Fruit fly (Drosophila melanogaster) whole organism, embryonic: ENCODE measurements around the gene Ser.

ENCODE experiments used
- CG10959 ChIP-seq: fragments of 200-800 bp; sonication (Bioruptor generic); IDR thresholded peaks from 2 replicates; pipeline ENCODE4 v1.3.6; 2022; ENCODE audit warnings: missing biosample characterization, missing genetic modification characterization
- CG11247 ChIP-seq: fragments of 200-800 bp; sonication (Bioruptor generic); IDR thresholded peaks from 2 replicates; pipeline ENCODE4 v1.3.6; 2022; ENCODE audit warnings: missing biosample characterization, missing genetic modification characterization
- CG11504 ChIP-seq: fragments of 200-800 bp; sonication (Bioruptor generic); optimal IDR thresholded peaks from 3 replicates; lab custom pipeline; 2019; ENCODE audit warnings: missing biosample characterization, mild to moderate bottlenecking, missing genetic modification characterization, moderate library complexity
- CG11560 ChIP-seq: fragments of 200-800 bp; sonication (Bioruptor generic); IDR thresholded peaks from 3 replicates; pipeline ENCODE4 v1.3.6; 2022; ENCODE audit warnings: missing biosample characterization, missing genetic modification characterization
- CG12219 ChIP-seq: fragments of 200-800 bp; sonication (Bioruptor generic); optimal IDR thresholded peaks from 3 replicates; lab custom pipeline; 2018; ENCODE audit warnings: missing biosample characterization, mild to moderate bottlenecking, missing genetic modification characterization
- CG13424 ChIP-seq: fragments of 200-800 bp; sonication (Bioruptor generic); optimal IDR thresholded peaks from 2 replicates; lab custom pipeline; 2019; ENCODE audit warnings: missing biosample characterization, mild to moderate bottlenecking, missing genetic modification characterization, moderate library complexity
- CG16779 ChIP-seq: fragments of 200-800 bp; sonication (Bioruptor generic); IDR thresholded peaks from 2 replicates; pipeline ENCODE4 v1.3.6; 2022; ENCODE audit warnings: missing biosample characterization, missing genetic modification characterization
- CG2116 ChIP-seq: fragments of 200-800 bp; sonication (Bioruptor generic); optimal IDR thresholded peaks from 3 replicates; lab custom pipeline; 2018; ENCODE audit warnings: missing biosample characterization, mild to moderate bottlenecking, missing genetic modification characterization
- CG32767 ChIP-seq: fragments of 200-800 bp; sonication (Bioruptor generic); IDR thresholded peaks from 2 replicates; pipeline ENCODE4 v1.3.6; 2022; ENCODE audit warnings: missing biosample characterization, missing genetic modification characterization
- CG4360 ChIP-seq: fragments of 200-800 bp; sonication (Bioruptor generic); IDR thresholded peaks from 2 replicates; pipeline ENCODE4 v1.3.6; 2022; ENCODE audit warnings: missing biosample characterization, missing genetic modification characterization
- CG4617 ChIP-seq: fragments of 200-800 bp; sonication (Bioruptor generic); optimal IDR thresholded peaks from 3 replicates; lab custom pipeline; 2016; ENCODE audit warnings: missing biosample characterization, missing genetic modification characterization, borderline replicate concordance
- CG6791 ChIP-seq: fragments of 200-800 bp; sonication (Bioruptor generic); IDR thresholded peaks from 3 replicates; pipeline ENCODE4 v1.3.6; 2022; ENCODE audit warnings: missing biosample characterization, missing genetic modification characterization; ENCODE audit not compliant: partially characterized antibody
- CG6813 ChIP-seq: fragments of 200-800 bp; sonication (Bioruptor generic); optimal IDR thresholded peaks from 2 replicates; lab custom pipeline; 2017; ENCODE audit warnings: missing biosample characterization, missing genetic modification characterization, mild to moderate bottlenecking, moderate library complexity, missing genetic modification reagents
- CG7271 ChIP-seq: fragments of 200-800 bp; sonication (Bioruptor generic); optimal IDR thresholded peaks from 2 replicates; lab custom pipeline; 2018; ENCODE audit warnings: missing biosample characterization, mild to moderate bottlenecking, missing genetic modification characterization, moderate library complexity
- CG8281 ChIP-seq: fragments of 200-800 bp; sonication (Bioruptor generic); optimal IDR thresholded peaks from 2 replicates; lab custom pipeline; 2018; ENCODE audit warnings: missing biosample characterization, mild to moderate bottlenecking, missing genetic modification characterization, moderate library complexity
- Dip3 ChIP-seq: fragments of 200-800 bp; sonication (Bioruptor generic); optimal IDR thresholded peaks from 3 replicates; lab custom pipeline; 2016; ENCODE audit warnings: missing biosample characterization, missing genetic modification characterization
- Doc3 ChIP-seq: fragments of 200-800 bp; sonication (Bioruptor generic); IDR thresholded peaks from 3 replicates; pipeline ENCODE4 v1.3.6; 2022; ENCODE audit warnings: missing biosample characterization, missing genetic modification characterization; ENCODE audit not compliant: partially characterized antibody
- Eip74EF ChIP-seq, 2 experiments: fragments of 200-800 bp in 1 of 2; fragments of >200 bp in 1 of 2; sonication (Bioruptor generic) in 1 of 2; optimal IDR thresholded peaks; 2 replicates each; lab custom pipeline; 2017 to 2019; ENCODE audit warnings: missing biosample characterization in 2 of 2, missing genetic modification characterization in 2 of 2, mild to moderate bottlenecking in 1 of 2, moderate library complexity in 1 of 2
- Hsf ChIP-seq: fragments of 200-800 bp; sonication (Bioruptor generic); optimal IDR thresholded peaks from 3 replicates; lab custom pipeline; 2016; ENCODE audit warnings: missing biosample characterization, missing genetic modification characterization
- Lim3 ChIP-seq: fragments of 200-800 bp; sonication (Bioruptor generic); IDR thresholded peaks from 2 replicates; pipeline ENCODE4 v1.3.6; 2022; ENCODE audit warnings: missing biosample characterization, missing genetic modification characterization
- NFAT ChIP-seq: fragments of 200-800 bp; sonication (Bioruptor generic); IDR thresholded peaks from 2 replicates; pipeline ENCODE4 v1.3.6; 2022; ENCODE audit warnings: missing biosample characterization, missing genetic modification characterization
- Neu2 ChIP-seq: fragments of 200-800 bp; sonication (Bioruptor generic); optimal IDR thresholded peaks from 3 replicates; lab custom pipeline; 2016; ENCODE audit warnings: missing biosample characterization, missing genetic modification characterization, borderline replicate concordance
- Poxn ChIP-seq: fragments of 200-800 bp; sonication (Bioruptor generic); IDR thresholded peaks from 2 replicates; pipeline ENCODE4 v1.3.6; 2022; ENCODE audit warnings: missing biosample characterization, missing genetic modification characterization
- Ssrp ChIP-seq: fragments of 200-800 bp; sonication (Bioruptor generic); optimal IDR thresholded peaks from 2 replicates; lab custom pipeline; 2018; ENCODE audit warnings: missing biosample characterization, mild to moderate bottlenecking, missing genetic modification characterization, moderate library complexity
- Stat92E ChIP-seq, 3 experiments: fragments of >200 bp in 2 of 3; fragments of 200-800 bp in 1 of 3; sonication (Bioruptor generic) in 1 of 3; optimal IDR thresholded peaks; 2 replicates each; lab custom pipeline; 2017 to 2019; ENCODE audit warnings: missing biosample characterization in 3 of 3, missing genetic modification characterization in 3 of 3, mild to moderate bottlenecking in 1 of 3, moderate library complexity in 1 of 3
- Tbp ChIP-seq: fragments of >200 bp; optimal IDR thresholded peaks from 2 replicates; lab custom pipeline; 2018; ENCODE audit warnings: missing biosample characterization, missing genetic modification characterization
- ac ChIP-seq: fragments of 200-800 bp; sonication (Bioruptor generic); optimal IDR thresholded peaks from 3 replicates; lab custom pipeline; 2017; ENCODE audit warnings: missing biosample characterization, mild to moderate bottlenecking, missing genetic modification characterization
- bigmax ChIP-seq: fragments of 200-800 bp; sonication (Bioruptor generic); optimal IDR thresholded peaks from 2 replicates; lab custom pipeline; 2018; ENCODE audit warnings: missing biosample characterization, mild to moderate bottlenecking, missing genetic modification characterization
- caup ChIP-seq: fragments of 200-800 bp; sonication (Bioruptor generic); optimal IDR thresholded peaks from 3 replicates; lab custom pipeline; 2017; ENCODE audit warnings: missing biosample characterization, mild to moderate bottlenecking, missing genetic modification characterization, moderate library complexity; ENCODE audit not compliant: severe bottlenecking
- chm ChIP-seq: fragments of 200-800 bp; sonication (Bioruptor generic); IDR thresholded peaks from 2 replicates; pipeline ENCODE4 v1.3.6; 2022; ENCODE audit warnings: missing biosample characterization, missing genetic modification characterization
- dan ChIP-seq: fragments of 200-800 bp; sonication (Bioruptor generic); IDR thresholded peaks from 2 replicates; pipeline ENCODE4 v1.3.6; 2022; ENCODE audit warnings: missing biosample characterization, missing genetic modification characterization
- fru ChIP-seq: fragments of >200 bp; optimal IDR thresholded peaks from 2 replicates; lab custom pipeline; 2017
- hkb ChIP-seq, 2 experiments: fragments of 200-800 bp in 1 of 2; fragments of >200 bp in 1 of 2; sonication (Bioruptor generic) in 1 of 2; IDR thresholded peaks in 1 of 2; optimal IDR thresholded peaks in 1 of 2; 2 replicates each; pipeline versions ENCODE4 v1.3.6 to Lab custom; 2017 to 2022; ENCODE audit warnings: missing biosample characterization in 1 of 2, missing genetic modification characterization in 1 of 2
- ken ChIP-seq: fragments of 200-800 bp; sonication (Bioruptor generic); IDR thresholded peaks from 3 replicates; pipeline ENCODE4 v1.3.6; 2022; ENCODE audit warnings: missing biosample characterization, missing genetic modification characterization
- kni ChIP-seq: fragments of 200-800 bp; sonication (Bioruptor generic); optimal IDR thresholded peaks from 3 replicates; lab custom pipeline; 2017; ENCODE audit warnings: mild to moderate bottlenecking, missing biosample characterization, missing genetic modification reagents, missing genetic modification characterization
- maf-S ChIP-seq: fragments of 200-800 bp; sonication (Bioruptor generic); optimal IDR thresholded peaks from 2 replicates; lab custom pipeline; 2016; ENCODE audit warnings: missing biosample characterization, missing genetic modification characterization
- mirr ChIP-seq: fragments of 200-800 bp; sonication (Bioruptor generic); optimal IDR thresholded peaks from 3 replicates; lab custom pipeline; 2018; ENCODE audit warnings: missing biosample characterization, mild to moderate bottlenecking, missing genetic modification characterization
- nerfin-1 ChIP-seq: fragments of 200-800 bp; sonication (Bioruptor generic); optimal IDR thresholded peaks from 3 replicates; lab custom pipeline; 2019; ENCODE audit warnings: missing biosample characterization, mild to moderate bottlenecking, missing genetic modification characterization, moderate library complexity
- org-1 ChIP-seq: fragments of 200-800 bp; sonication (Bioruptor generic); optimal IDR thresholded peaks from 2 replicates; lab custom pipeline; 2017; ENCODE audit warnings: missing biosample characterization, missing genetic modification characterization
- pb ChIP-seq: fragments of 200-800 bp; sonication (Bioruptor generic); optimal IDR thresholded peaks from 3 replicates; lab custom pipeline; 2016; ENCODE audit warnings: missing biosample characterization, missing genetic modification characterization
- sd ChIP-seq: fragments of 200-800 bp; sonication (Bioruptor generic); optimal IDR thresholded peaks from 3 replicates; lab custom pipeline; 2018; ENCODE audit warnings: missing biosample characterization, mild to moderate bottlenecking, missing genetic modification characterization, moderate library complexity
- slou ChIP-seq: fragments of 200-800 bp; sonication (Bioruptor generic); optimal IDR thresholded peaks from 3 replicates; lab custom pipeline; 2016; ENCODE audit warnings: missing biosample characterization, missing genetic modification characterization
- ssp ChIP-seq: fragments of 200-800 bp; sonication (Bioruptor generic); IDR thresholded peaks from 2 replicates; pipeline ENCODE4 v1.3.6; 2022; ENCODE audit warnings: missing biosample characterization, missing genetic modification characterization
- sug ChIP-seq: fragments of 200-800 bp; optimal IDR thresholded peaks from 2 replicates; lab custom pipeline; 2019; ENCODE audit warnings: missing biosample characterization, mild to moderate bottlenecking, missing genetic modification characterization, moderate library complexity
- tap ChIP-seq: fragments of 200-800 bp; optimal IDR thresholded peaks from 3 replicates; lab custom pipeline; 2019; ENCODE audit warnings: missing biosample characterization, mild to moderate bottlenecking, missing genetic modification characterization, moderate library complexity
- tll ChIP-seq, 2 experiments: fragments of 200-800 bp in 1 of 2; fragments of >200 bp in 1 of 2; sonication (Bioruptor generic) in 1 of 2; optimal IDR thresholded peaks; 2 replicates each; lab custom pipeline; 2017 to 2019; ENCODE audit warnings: missing biosample characterization in 2 of 2, missing genetic modification characterization in 2 of 2, mild to moderate bottlenecking in 1 of 2, moderate library complexity in 1 of 2
- zfh2 ChIP-seq: fragments of 200-800 bp; sonication (Bioruptor generic); optimal IDR thresholded peaks from 2 replicates; lab custom pipeline; 2016; ENCODE audit warnings: missing biosample characterization, missing genetic modification characterization

Ser gene

DNA sequence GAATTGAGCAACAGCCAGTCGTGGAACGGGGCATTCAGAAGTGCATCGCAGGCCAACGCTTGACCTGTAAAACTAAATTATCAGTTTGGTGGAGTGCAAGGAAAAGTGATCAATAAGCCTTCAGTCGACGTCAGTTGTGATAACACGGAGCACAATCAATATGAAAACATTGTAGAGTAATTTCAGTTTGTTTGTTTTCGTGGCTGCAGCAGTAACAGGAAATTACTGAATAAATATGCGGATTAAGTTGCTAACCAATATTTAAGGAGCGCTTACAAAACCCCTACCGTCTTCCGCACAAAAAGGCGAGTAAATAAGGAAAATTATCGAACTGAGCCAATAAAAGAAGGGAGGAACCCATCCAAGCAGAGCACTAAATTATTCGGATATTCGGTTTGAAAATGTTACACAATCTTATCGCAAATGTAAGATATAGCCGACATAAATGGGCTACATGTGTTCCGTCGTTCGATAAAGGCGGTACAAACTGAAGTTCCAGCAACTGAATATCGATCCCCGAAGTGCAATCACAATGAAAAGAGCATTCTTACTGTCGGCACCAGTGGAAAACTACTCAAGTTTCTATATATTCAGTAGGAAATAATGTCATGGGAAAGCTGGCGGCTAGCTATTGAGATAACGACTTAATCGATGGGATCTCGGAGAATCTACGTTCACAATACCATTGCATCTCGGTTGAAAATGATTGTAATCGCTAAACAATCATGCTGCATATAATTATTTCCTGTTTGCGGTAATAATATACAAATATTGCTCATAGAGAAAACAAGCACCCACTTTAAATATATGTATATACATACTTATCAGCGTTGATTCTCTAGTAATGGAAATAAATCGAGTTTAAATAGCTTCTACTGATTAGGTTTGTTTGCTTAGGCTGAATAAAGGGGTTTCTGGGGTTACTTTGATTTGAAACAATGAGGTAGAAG lies 58.1 kb downstream of the Ser start (continued):
- no peak for TF ChIP-seq Stat92E (GFP tag; optimal IDR thresholded peaks at IDR 0.05; lab: Kevin White, UChicago)
- TF ChIP-seq bigmax (GFP tag; lab: Kevin White, UChicago): peak; percentile 5
- TF ChIP-seq mirr (GFP tag; lab: Kevin White, UChicago): peak; percentile 4
- TF ChIP-seq ken (GFP tag; lab: Robert Waterston, UW): no peak; the same call in 2 of the 3 replicates
- TF ChIP-seq caup (GFP tag; lab: Kevin White, UChicago): peak; percentile 71
- TF ChIP-seq Eip74EF (GFP tag; optimal IDR thresholded peaks at IDR 0.05; lab: Kevin White, UChicago): peak in 1 of 2 experiments; percentile 73
- TF ChIP-seq CG11560 (tag; lab: Robert Waterston, UW): no peak
- TF ChIP-seq CG8281: peak; percentile 67
- no peak for TF ChIP-seq CG6791 (GFP tag; lab: Robert Waterston, UW)
- peak; percentile 91 for TF ChIP-seq ac (GFP tag; lab: Kevin White, UChicago)
- no peak for TF ChIP-seq Tbp (GFP tag; lab: Kevin White, UChicago)
- TF ChIP-seq CG13424: peak; percentile 52
- no peak for TF ChIP-seq sug
- TF ChIP-seq Lim3 (GFP tag; lab: Robert Waterston, UW): no peak
- peak; percentile 60 for TF ChIP-seq CG4360
- TF ChIP-seq CG2116: peak; percentile 55
- peak; percentile 53 for TF ChIP-seq CG11504 (tag; lab: Kevin White, UChicago)
- peak; percentile 66 for TF ChIP-seq kni (GFP tag; lab: Kevin White, UChicago)
- peak; percentile 52 for TF ChIP-seq CG7271 (tag; lab: Kevin White, UChicago)
- 0 out of 2 replicates have a peak, but pooled peaks have one; percentile 20 for TF ChIP-seq ssp (GFP tag; lab: Robert Waterston, UW)
- no peak for TF ChIP-seq Dip3 (GFP tag; lab: Kevin White, UChicago)
- peak; percentile 59 for TF ChIP-seq CG12219 (GFP tag; lab: Kevin White, UChicago)
- TF ChIP-seq tll (GFP tag; optimal IDR thresholded peaks at IDR 0.05; lab: Kevin White, UChicago): peak in 1 of 2 experiments; percentile 42
- TF ChIP-seq Poxn (GFP tag; lab: Robert Waterston, UW): no peak
- TF ChIP-seq Neu2 (GFP tag; lab: Kevin White, UChicago): no peak
- TF ChIP-seq dan (GFP tag; lab: Robert Waterston, UW): no peak
- no peak for TF ChIP-seq hkb (optimal IDR thresholded peaks at IDR 0.05; lab: Kevin White, UChicago)
- TF ChIP-seq hkb (GFP tag; IDR thresholded peaks at IDR 0.05; lab: Robert Waterston, UW): peak; percentile 61; the same call in 1 of the 2 replicates
- no peak for TF ChIP-seq zfh2 (GFP tag; lab: Kevin White, UChicago)
- peak; percentile 13 for TF ChIP-seq maf-S
- TF ChIP-seq CG6813 (GFP tag; lab: Kevin White, UChicago): peak; percentile 88
- TF ChIP-seq pb (GFP tag; lab: Kevin White, UChicago): no peak
- TF ChIP-seq tap (tag; lab: Kevin White, UChicago): peak; percentile 34
- TF ChIP-seq slou (GFP tag; lab: Kevin White, UChicago): peak; percentile 35
- TF ChIP-seq chm (GFP tag; lab: Robert Waterston, UW): peak; percentile 86
- peak; percentile 56 for TF ChIP-seq nerfin-1 (tag; lab: Kevin White, UChicago)
- peak; percentile 37; the same call in 1 of the 2 replicates for TF ChIP-seq CG11247 (GFP tag; lab: Robert Waterston, UW)
- no peak for TF ChIP-seq CG16779
- TF ChIP-seq NFAT (GFP tag; lab: Robert Waterston, UW): no peak
- peak; percentile 50; the same call in 1 of the 2 replicates for TF ChIP-seq CG10959 (GFP tag; lab: Robert Waterston, UW)
- TF ChIP-seq CG32767: peak; percentile 57; the same call in 1 of the 2 replicates
- no peak for TF ChIP-seq CG4617 (GFP tag; lab: Kevin White, UChicago)
- TF ChIP-seq Hsf (GFP tag; lab: Kevin White, UChicago): peak; percentile 60
- TF ChIP-seq Ssrp (tag; lab: Kevin White, UChicago): no peak
- no peak for TF ChIP-seq Doc3 (GFP tag; lab: Robert Waterston, UW)
- TF ChIP-seq fru: no peak
- TF ChIP-seq org-1 (GFP tag; lab: Kevin White, UChicago): peak; percentile 77
- no peak for TF ChIP-seq sd (tag; lab: Kevin White, UChicago)
